Worm (Caenorhabditis elegans): ENCODE measurements around the gene syg-2.

- TF ChIP-seq ztf-11 (tag; optimal IDR thresholded peaks at IDR 0.05) (no peak), lin-13 (GFP tag; optimal IDR thresholded peaks at IDR 0.05) (no peak), unc-62 (GFP tag; optimal IDR thresholded peaks at IDR 0.05) (no peak), elt-3 (tag; optimal IDR thresholded peaks at IDR 0.05) (no peak), pqm-1 (tag; optimal IDR thresholded peaks at IDR 0.05) (no peak)
Observed at ce11 chrX:14653486-14653885, 1.3 kb upstream of the syg-2 start.

All from whole organism, L1 larva.